Fruit fly (Drosophila melanogaster) whole organism, embryonic: ENCODE measurements around the gene CG43922.

Experiments
- Adf1 ChIP-seq: fragments of 200-800 bp; sonication (Bioruptor generic); IDR thresholded peaks from 2 replicates; pipeline ENCODE4 v1.3.6; 2022; ENCODE audit warnings: missing biosample characterization, missing genetic modification characterization
- Atf6 ChIP-seq: fragments of 200-800 bp; sonication (Bioruptor generic); IDR thresholded peaks from 2 replicates; pipeline ENCODE4 v1.3.6; 2022; ENCODE audit warnings: missing biosample characterization, missing genetic modification characterization
- Bgb ChIP-seq: fragments of 200-800 bp; sonication (Bioruptor generic); IDR thresholded peaks from 2 replicates; pipeline ENCODE4 v1.3.6; 2022; ENCODE audit warnings: missing biosample characterization, missing genetic modification characterization; ENCODE audit not compliant: partially characterized antibody
- CG10543 ChIP-seq: fragments of 200-800 bp; sonication (Bioruptor generic); optimal IDR thresholded peaks from 3 replicates; lab custom pipeline; 2017; ENCODE audit warnings: missing biosample characterization, mild to moderate bottlenecking, missing genetic modification characterization, moderate library complexity
- CG14710 ChIP-seq: fragments of 200-800 bp; sonication (Bioruptor generic); optimal IDR thresholded peaks from 3 replicates; lab custom pipeline; 2019; ENCODE audit warnings: missing biosample characterization, mild to moderate bottlenecking, missing genetic modification characterization, moderate library complexity
- CG15479 ChIP-seq: fragments of 200-800 bp; sonication (Bioruptor generic); optimal IDR thresholded peaks from 3 replicates; lab custom pipeline; 2019; ENCODE audit warnings: missing biosample characterization, mild to moderate bottlenecking, missing genetic modification characterization, moderate library complexity
- CG17328 ChIP-seq: fragments of 200-800 bp; sonication (Bioruptor generic); IDR thresholded peaks from 2 replicates; pipeline ENCODE4 v1.3.6; 2022; ENCODE audit warnings: missing biosample characterization, missing genetic modification characterization
- CG17568 ChIP-seq: fragments of 200-800 bp; sonication (Bioruptor generic); optimal IDR thresholded peaks from 2 replicates; lab custom pipeline; 2018; ENCODE audit warnings: missing biosample characterization, mild to moderate bottlenecking, missing genetic modification characterization, moderate library complexity
- CG32532 ChIP-seq: fragments of 200-800 bp; sonication (Bioruptor generic); IDR thresholded peaks from 2 replicates; pipeline ENCODE4 v1.3.6; 2022; ENCODE audit warnings: missing biosample characterization, missing genetic modification characterization
- CG3726 ChIP-seq: fragments of 200-800 bp; sonication (Bioruptor generic); IDR thresholded peaks from 3 replicates; pipeline ENCODE4, ENCODE4 v1.3.6; 2022; ENCODE audit warnings: missing biosample characterization, missing genetic modification characterization
- CG3847 ChIP-seq: fragments of 200-800 bp; sonication (Bioruptor generic); IDR thresholded peaks from 2 replicates; pipeline ENCODE4 v1.3.6; 2022; ENCODE audit warnings: missing biosample characterization, missing genetic modification characterization
- CG4360 ChIP-seq: fragments of 200-800 bp; sonication (Bioruptor generic); IDR thresholded peaks from 2 replicates; pipeline ENCODE4 v1.3.6; 2022; ENCODE audit warnings: missing biosample characterization, missing genetic modification characterization
- CG6683 ChIP-seq: fragments of 200-800 bp; sonication (Bioruptor generic); optimal IDR thresholded peaks from 2 replicates; lab custom pipeline; 2017; ENCODE audit warnings: missing biosample characterization, mild to moderate bottlenecking, missing genetic modification characterization, missing genetic modification reagents
- CG7786 ChIP-seq: fragments of 200-800 bp; sonication (Bioruptor generic); optimal IDR thresholded peaks from 2 replicates; lab custom pipeline; 2016; ENCODE audit warnings: missing biosample characterization, missing genetic modification characterization
- CG8290 ChIP-seq, 3 experiments: fragments of 200-800 bp; sonication (Bioruptor generic); optimal IDR thresholded peaks; 2 replicates each; lab custom pipeline; 2016 to 2019; ENCODE audit warnings: missing biosample characterization in 3 of 3, missing genetic modification characterization in 3 of 3, mild to moderate bottlenecking in 2 of 3, moderate library complexity in 1 of 3
- CG8388 ChIP-seq: fragments of 200-800 bp; sonication (Bioruptor generic); optimal IDR thresholded peaks from 2 replicates; lab custom pipeline; 2019; ENCODE audit warnings: missing biosample characterization, mild to moderate bottlenecking, missing genetic modification characterization, moderate library complexity
- CG9215 ChIP-seq: fragments of 200-800 bp; sonication (Bioruptor generic); IDR thresholded peaks from 2 replicates; pipeline ENCODE4 v1.3.6; 2022; ENCODE audit warnings: missing biosample characterization, missing genetic modification characterization
- CoRest ChIP-seq: fragments of 200-800 bp; sonication (Bioruptor generic); optimal IDR thresholded peaks from 3 replicates; lab custom pipeline; 2018; ENCODE audit warnings: missing biosample characterization, mild to moderate bottlenecking, missing genetic modification characterization, moderate library complexity
- Dip3 ChIP-seq: fragments of 200-800 bp; sonication (Bioruptor generic); optimal IDR thresholded peaks from 3 replicates; lab custom pipeline; 2016; ENCODE audit warnings: missing biosample characterization, missing genetic modification characterization
- Ets65A ChIP-seq: fragments of 200-800 bp; sonication (Bioruptor generic); peaks from one replicate; lab custom pipeline; 2016; ENCODE audit warnings: missing biosample characterization, missing genetic modification characterization
- Hr3 ChIP-seq: fragments of 200-800 bp; sonication (Bioruptor generic); optimal IDR thresholded peaks from 3 replicates; lab custom pipeline; 2016; ENCODE audit warnings: missing biosample characterization, missing genetic modification characterization
- Hsf ChIP-seq: fragments of 200-800 bp; sonication (Bioruptor generic); optimal IDR thresholded peaks from 3 replicates; lab custom pipeline; 2016; ENCODE audit warnings: missing biosample characterization, missing genetic modification characterization
- Kr ChIP-seq: fragments of 200-800 bp; sonication (Bioruptor generic); optimal IDR thresholded peaks from 2 replicates; lab custom pipeline; 2017; ENCODE audit warnings: missing biosample characterization, mild to moderate bottlenecking, missing genetic modification characterization
- Ptx1 ChIP-seq: fragments of 200-800 bp; sonication (Bioruptor generic); IDR thresholded peaks from 2 replicates; pipeline ENCODE4 v1.3.6; 2022; ENCODE audit warnings: missing biosample characterization, missing genetic modification characterization
- Rx ChIP-seq: fragments of 200-800 bp; sonication (Bioruptor generic); IDR thresholded peaks from 2 replicates; pipeline ENCODE4 v1.3.6; 2022; ENCODE audit warnings: missing biosample characterization, missing genetic modification characterization
- ash1 ChIP-seq: fragments of 200-800 bp; sonication (Bioruptor generic); optimal IDR thresholded peaks from 2 replicates; lab custom pipeline; 2018; ENCODE audit warnings: missing biosample characterization, mild to moderate bottlenecking, missing genetic modification characterization
- bab2 ChIP-seq: fragments of 200-800 bp; sonication (Bioruptor generic); optimal IDR thresholded peaks from 2 replicates; lab custom pipeline; 2016; ENCODE audit warnings: missing biosample characterization, missing genetic modification characterization
- bbx ChIP-seq: fragments of 200-800 bp; sonication (Bioruptor generic); IDR thresholded peaks from 2 replicates; pipeline ENCODE4 v1.3.6; 2022; ENCODE audit warnings: missing biosample characterization, missing genetic modification characterization; ENCODE audit not compliant: partially characterized antibody
- bigmax ChIP-seq: fragments of 200-800 bp; sonication (Bioruptor generic); optimal IDR thresholded peaks from 2 replicates; lab custom pipeline; 2018; ENCODE audit warnings: missing biosample characterization, mild to moderate bottlenecking, missing genetic modification characterization
- br ChIP-seq: fragments of >200 bp; optimal IDR thresholded peaks from 2 replicates; lab custom pipeline; 2017
- ci ChIP-seq: fragments of 200-800 bp; sonication (Bioruptor generic); IDR thresholded peaks from 3 replicates; pipeline ENCODE4 v1.3.6; 2022; ENCODE audit warnings: missing biosample characterization, missing genetic modification characterization
- disco-r ChIP-seq: fragments of 200-800 bp; sonication (Bioruptor generic); optimal IDR thresholded peaks from 2 replicates; lab custom pipeline; 2016; ENCODE audit warnings: missing biosample characterization, missing genetic modification characterization
- exex ChIP-seq: fragments of 200-800 bp; sonication (Bioruptor generic); optimal IDR thresholded peaks from 4 replicates; lab custom pipeline; 2018; ENCODE audit warnings: missing biosample characterization, mild to moderate bottlenecking, missing genetic modification characterization, moderate library complexity
- gcm2 ChIP-seq: fragments of 200-800 bp; sonication (Bioruptor generic); optimal IDR thresholded peaks from 2 replicates; lab custom pipeline; 2016; ENCODE audit warnings: missing biosample characterization, missing genetic modification characterization
- grau ChIP-seq: fragments of 200-800 bp; optimal IDR thresholded peaks from 3 replicates; lab custom pipeline; 2019; ENCODE audit warnings: missing biosample characterization, mild to moderate bottlenecking, missing genetic modification characterization, moderate library complexity
- gro ChIP-seq: fragments of 200-800 bp; sonication (Bioruptor generic); optimal IDR thresholded peaks from 2 replicates; lab custom pipeline; 2016; ENCODE audit warnings: missing biosample characterization, missing genetic modification characterization
- ham ChIP-seq: fragments of 200-800 bp; sonication (Bioruptor generic); IDR thresholded peaks from 2 replicates; pipeline ENCODE4 v1.3.6; 2022; ENCODE audit warnings: missing biosample characterization, missing genetic modification characterization
- lov ChIP-seq, 2 experiments: fragments of 200-800 bp in 1 of 2; fragments of >200 bp in 1 of 2; sonication (Bioruptor generic) in 1 of 2; IDR thresholded peaks in 1 of 2; optimal IDR thresholded peaks in 1 of 2; 2 replicates in 1 of 2; 3 replicates in 1 of 2; pipeline versions ENCODE4 v1.3.6 to Lab custom; 2017 to 2022; ENCODE audit warnings: missing biosample characterization in 1 of 2, missing genetic modification characterization in 1 of 2
- luna ChIP-seq: fragments of 200-800 bp; sonication (Bioruptor generic); optimal IDR thresholded peaks from 2 replicates; lab custom pipeline; 2016; ENCODE audit warnings: missing biosample characterization, missing genetic modification characterization
- maf-S ChIP-seq: fragments of 200-800 bp; sonication (Bioruptor generic); optimal IDR thresholded peaks from 2 replicates; lab custom pipeline; 2016; ENCODE audit warnings: missing biosample characterization, missing genetic modification characterization
- nerfin-2 ChIP-seq: fragments of 200-800 bp; sonication (Bioruptor generic); IDR thresholded peaks from 2 replicates; pipeline ENCODE4 v1.3.6; 2022; ENCODE audit warnings: missing biosample characterization, missing genetic modification characterization; ENCODE audit not compliant: partially characterized antibody
- nom ChIP-seq: fragments of 200-800 bp; sonication (Bioruptor generic); optimal IDR thresholded peaks from 2 replicates; lab custom pipeline; 2017; ENCODE audit warnings: missing biosample characterization, missing genetic modification characterization, mild to moderate bottlenecking, moderate library complexity, missing genetic modification reagents
- otp ChIP-seq: fragments of 200-800 bp; sonication (Bioruptor generic); IDR thresholded peaks from 3 replicates; pipeline ENCODE4, ENCODE4 v1.3.6; 2022; ENCODE audit warnings: missing biosample characterization, missing genetic modification characterization
- repo ChIP-seq: fragments of 200-800 bp; sonication (Bioruptor generic); optimal IDR thresholded peaks from 2 replicates; lab custom pipeline; 2016; ENCODE audit warnings: missing biosample characterization, missing genetic modification characterization
- scrt ChIP-seq: fragments of 200-800 bp; sonication (Bioruptor generic); optimal IDR thresholded peaks from 2 replicates; lab custom pipeline; 2018; ENCODE audit warnings: missing biosample characterization, mild to moderate bottlenecking, missing genetic modification characterization, moderate library complexity
- sd ChIP-seq: fragments of 200-800 bp; sonication (Bioruptor generic); optimal IDR thresholded peaks from 3 replicates; lab custom pipeline; 2018; ENCODE audit warnings: missing biosample characterization, mild to moderate bottlenecking, missing genetic modification characterization, moderate library complexity
- toy ChIP-seq: fragments of 200-800 bp; sonication (Bioruptor generic); IDR thresholded peaks from 2 replicates; pipeline ENCODE4 v1.3.6; 2022; ENCODE audit warnings: missing biosample characterization, missing genetic modification characterization
- usp ChIP-seq: fragments of >200 bp; optimal IDR thresholded peaks from 2 replicates; lab custom pipeline; 2017; ENCODE audit warnings: missing biosample characterization, missing genetic modification characterization

CG43922 gene

dm6 chr2L:6339010-6339897 lies 30.7 kb upstream of the CG43922 start (continued):
- TF ChIP-seq CG3847 (GFP tag; lab: Robert Waterston, UW) (peak; percentile 33; the same call in 1 of the 2 replicates), ci (GFP tag; lab: Robert Waterston, UW) (0 out of 3 replicates have a peak, but pooled peaks have one; percentile 34), bbx (GFP tag; lab: Robert Waterston, UW) (no peak), ash1 (no peak), CG17568 (GFP tag; lab: Kevin White, UChicago) (peak; percentile 41), repo (GFP tag; lab: Kevin White, UChicago) (peak; percentile 38), ham (no peak), nom (GFP tag; lab: Kevin White, UChicago) (peak; percentile 94), Hr3 (GFP tag; lab: Kevin White, UChicago) (peak; percentile 28), CG9215 (GFP tag; lab: Robert Waterston, UW) (no peak), sd (tag; lab: Kevin White, UChicago) (no peak), toy (GFP tag; lab: Robert Waterston, UW) (no peak), CG10543 (GFP tag; lab: Kevin White, UChicago) (peak; percentile 33), luna (GFP tag; lab: Kevin White, UChicago) (no peak), gro (peak; percentile 37), Ets65A (GFP tag; lab: Kevin White, UChicago) (peak; percentile 91), CG32532 (GFP tag; lab: Robert Waterston, UW) (peak; percentile 42; the same call in 1 of the 2 replicates), gcm2 (GFP tag; lab: Kevin White, UChicago) (no peak), CG8388 (GFP tag; lab: Kevin White, UChicago) (peak; percentile 23), Adf1 (peak; percentile 16; the same call in 1 of the 2 replicates), CG17328 (GFP tag; lab: Robert Waterston, UW) (peak; percentile 17; the same call in 1 of the 2 replicates), nerfin-2 (GFP tag; lab: Robert Waterston, UW) (no peak), Rx (GFP tag; lab: Robert Waterston, UW) (no peak), Hsf (peak; percentile 32), Ptx1 (peak; percentile 51), bab2 (GFP tag; lab: Kevin White, UChicago) (peak; percentile 65), Kr (GFP tag; lab: Kevin White, UChicago) (no peak), grau (tag; lab: Kevin White, UChicago) (peak; percentile 95), otp (GFP tag; lab: Robert Waterston, UW) (no peak), disco-r (no peak), CG8290 (GFP tag; optimal IDR thresholded peaks at IDR 0.05; lab: Kevin White, UChicago) (no peak), CG8290 (tag; optimal IDR thresholded peaks at IDR 0.05; lab: Kevin White, UChicago) (peak in 1 of 2 experiments; percentile 16), scrt (GFP tag; lab: Kevin White, UChicago) (peak; percentile 79), lov (optimal IDR thresholded peaks at IDR 0.05; lab: Kevin White, UChicago) (no peak), lov (GFP tag; IDR thresholded peaks at IDR 0.05; lab: Robert Waterston, UW) (peak; percentile 4; the same call in 1 of the 3 replicates), CG15479 (peak; percentile 39), CG4360 (GFP tag; lab: Robert Waterston, UW) (no peak), CG3726 (GFP tag; lab: Robert Waterston, UW) (no peak), Dip3 (peak; percentile 34), CG14710 (tag; lab: Kevin White, UChicago) (no peak), Atf6 (peak; percentile 30; the same call in 1 of the 2 replicates), CG6683 (no peak), Bgb (GFP tag; lab: Robert Waterston, UW) (no peak), exex (tag; lab: Kevin White, UChicago) (no peak), br (lab: Kevin White, UChicago) (no peak), usp (no peak), maf-S (no peak), CoRest (tag; lab: Kevin White, UChicago) (peak; percentile 47), CG7786 (peak; percentile 71), bigmax (GFP tag; lab: Kevin White, UChicago) (no peak)
